Worm (Caenorhabditis elegans) whole organism, late embryonic: Measurements from ENCODE around the gene Y24D9A.6.
A peak's percentile ranks its signal among the peaks of the same experiment; 100 is the strongest.

Source experiments
- C08G9.2 ChIP-seq: sonication (generic microtip); optimal IDR thresholded peaks from 2 replicates; lab custom pipeline; 2016; ENCODE audit warnings: mild to moderate bottlenecking, missing genetic modification characterization, moderate library complexity, missing compliant biosample characterization
- F13H6.1 ChIP-seq: sonication (generic microtip); optimal IDR thresholded peaks from 2 replicates; lab custom pipeline; 2016; ENCODE audit warnings: missing genetic modification characterization, missing compliant biosample characterization
- K02D7.2 ChIP-seq: sonication (generic microtip); optimal IDR thresholded peaks from 2 replicates; lab custom pipeline; 2017; ENCODE audit warnings: mild to moderate bottlenecking, missing genetic modification characterization, missing compliant biosample characterization
- T23F11.4 ChIP-seq: fragments of 200-800 bp; sonication (Bioruptor generic); optimal IDR thresholded peaks from 2 replicates; lab custom pipeline; 2018; ENCODE audit warnings: mild to moderate bottlenecking, missing genetic modification characterization, missing compliant biosample characterization
- Y22D7AL.16 ChIP-seq: sonication (generic microtip); optimal IDR thresholded peaks from 2 replicates; lab custom pipeline; 2016; ENCODE audit warnings: missing genetic modification characterization, missing compliant biosample characterization
- ahr-1 ChIP-seq: sonication (generic microtip); optimal IDR thresholded peaks from 2 replicates; lab custom pipeline; 2016; ENCODE audit warnings: missing genetic modification characterization, missing compliant biosample characterization
- ceh-14 ChIP-seq: sonication (generic microtip); optimal IDR thresholded peaks from 2 replicates; lab custom pipeline; 2016; ENCODE audit warnings: missing genotype, missing genetic modification characterization, missing compliant biosample characterization
- ceh-18 ChIP-seq: sonication (generic microtip); optimal IDR thresholded peaks from 2 replicates; lab custom pipeline; 2016; ENCODE audit warnings: missing genetic modification characterization, missing compliant biosample characterization
- ceh-2 ChIP-seq: sonication (generic microtip); optimal IDR thresholded peaks from 2 replicates; lab custom pipeline; 2016; ENCODE audit warnings: missing genotype, missing genetic modification characterization, missing compliant biosample characterization
- ceh-22 ChIP-seq: sonication (generic microtip); optimal IDR thresholded peaks from 2 replicates; lab custom pipeline; 2017; ENCODE audit warnings: missing biosample characterization, missing genetic modification characterization
- ceh-24 ChIP-seq: sonication (generic microtip); optimal IDR thresholded peaks from 2 replicates; lab custom pipeline; 2016; ENCODE audit warnings: mild to moderate bottlenecking, missing genetic modification characterization, missing compliant biosample characterization
- ceh-34 ChIP-seq: sonication (generic microtip); optimal IDR thresholded peaks from 2 replicates; lab custom pipeline; 2016; ENCODE audit warnings: mild to moderate bottlenecking, missing genetic modification characterization, missing compliant biosample characterization
- ceh-48 ChIP-seq: sonication (generic microtip); optimal IDR thresholded peaks from 2 replicates; lab custom pipeline; 2016; ENCODE audit warnings: missing genetic modification characterization, inconsistent platforms, missing compliant biosample characterization
- ceh-9 ChIP-seq: sonication (generic microtip); optimal IDR thresholded peaks from 2 replicates; lab custom pipeline; 2016; ENCODE audit warnings: mild to moderate bottlenecking, missing genetic modification characterization, inconsistent platforms, missing compliant biosample characterization
- che-1 ChIP-seq: sonication (generic microtip); optimal IDR thresholded peaks from 2 replicates; lab custom pipeline; 2016; ENCODE audit warnings: mild to moderate bottlenecking, missing genetic modification characterization, missing compliant biosample characterization
- dmd-4 ChIP-seq: sonication (generic microtip); optimal IDR thresholded peaks from 2 replicates; lab custom pipeline; 2016; ENCODE audit warnings: borderline replicate concordance, missing genetic modification characterization, missing compliant biosample characterization
- dve-1 ChIP-seq: sonication (generic microtip); optimal IDR thresholded peaks from 2 replicates; lab custom pipeline; 2017; ENCODE audit warnings: antibody characterized with exemption, mild to moderate bottlenecking, missing genetic modification characterization, missing compliant biosample characterization
- elt-2 ChIP-seq: sonication (generic microtip); optimal IDR thresholded peaks from 2 replicates; lab custom pipeline; 2016; ENCODE audit warnings: missing genetic modification reagents, missing genetic modification characterization, missing compliant biosample characterization
- ets-4 ChIP-seq: sonication (generic microtip); optimal IDR thresholded peaks from 2 replicates; lab custom pipeline; 2016; ENCODE audit warnings: missing genetic modification characterization, missing compliant biosample characterization
- eyg-1 ChIP-seq: sonication (generic microtip); optimal IDR thresholded peaks from 2 replicates; lab custom pipeline; 2016; ENCODE audit warnings: missing genotype, missing genetic modification characterization, missing compliant biosample characterization
- fax-1 ChIP-seq: sonication (generic microtip); optimal IDR thresholded peaks from 2 replicates; lab custom pipeline; 2016; ENCODE audit warnings: missing genotype, missing genetic modification characterization, missing compliant biosample characterization
- fkh-10 ChIP-seq: fragments of 150-350 bp; optimal IDR thresholded peaks from 2 replicates; lab custom pipeline; 2014; ENCODE audit warnings: missing biosample characterization, missing genetic modification reagents, missing genetic modification characterization
- fkh-6 ChIP-seq: sonication (generic microtip); optimal IDR thresholded peaks from 2 replicates; lab custom pipeline; 2016; ENCODE audit warnings: missing genetic modification characterization, missing compliant biosample characterization
- hlh-13 ChIP-seq: fragments of 200-800 bp; sonication (Bioruptor generic); optimal IDR thresholded peaks from 2 replicates; lab custom pipeline; 2018; ENCODE audit warnings: mild to moderate bottlenecking, missing genetic modification characterization, missing compliant biosample characterization
- hlh-15 ChIP-seq: sonication (generic microtip); optimal IDR thresholded peaks from 2 replicates; lab custom pipeline; 2016; ENCODE audit warnings: missing genetic modification characterization, missing compliant biosample characterization
- hlh-30 ChIP-seq: sonication (generic microtip); optimal IDR thresholded peaks from 2 replicates; lab custom pipeline; 2017; ENCODE audit warnings: antibody characterized with exemption, missing genetic modification characterization, missing compliant biosample characterization; ENCODE audit not compliant: insufficient read depth
- hlh-6 ChIP-seq: sonication (generic microtip); optimal IDR thresholded peaks from 2 replicates; lab custom pipeline; 2016; ENCODE audit warnings: missing genotype, missing genetic modification characterization, missing compliant biosample characterization
- lim-6 ChIP-seq: sonication (generic microtip); optimal IDR thresholded peaks from 2 replicates; lab custom pipeline; 2016; ENCODE audit warnings: missing genetic modification characterization, missing compliant biosample characterization
- madf-2 ChIP-seq: sonication (generic microtip); optimal IDR thresholded peaks from 2 replicates; lab custom pipeline; 2017; ENCODE audit warnings: missing genetic modification characterization, missing compliant biosample characterization
- mec-3 ChIP-seq: sonication (generic microtip); optimal IDR thresholded peaks from 2 replicates; lab custom pipeline; 2016; ENCODE audit warnings: borderline replicate concordance, missing genetic modification characterization, missing compliant biosample characterization
- nfya-1 ChIP-seq: sonication (generic microtip); optimal IDR thresholded peaks from 2 replicates; lab custom pipeline; 2017; ENCODE audit warnings: missing genetic modification characterization, mild to moderate bottlenecking, missing compliant biosample characterization, antibody characterized with exemption, moderate library complexity
- nhr-11 ChIP-seq: fragments of 150-350 bp; optimal IDR thresholded peaks from 2 replicates; lab custom pipeline; 2014; ENCODE audit warnings: missing biosample characterization, missing genetic modification characterization
- nhr-232 ChIP-seq: sonication (generic microtip); optimal IDR thresholded peaks from 2 replicates; lab custom pipeline; 2016; ENCODE audit warnings: missing genetic modification characterization, missing compliant biosample characterization
- npax-4 ChIP-seq: sonication (generic microtip); optimal IDR thresholded peaks from 2 replicates; lab custom pipeline; 2016; ENCODE audit warnings: missing genetic modification characterization, missing compliant biosample characterization
- odd-2 ChIP-seq: sonication (generic microtip); optimal IDR thresholded peaks from 2 replicates; lab custom pipeline; 2017; ENCODE audit warnings: antibody characterized with exemption, mild to moderate bottlenecking, missing genetic modification characterization, missing compliant biosample characterization
- pag-3 ChIP-seq: sonication (generic microtip); optimal IDR thresholded peaks from 2 replicates; lab custom pipeline; 2016; ENCODE audit warnings: missing compliant biosample characterization, missing genetic modification characterization, borderline replicate concordance
- pax-1 ChIP-seq: fragments of 150-350 bp; optimal IDR thresholded peaks from 2 replicates; lab custom pipeline; 2014; ENCODE audit warnings: missing biosample characterization, missing genetic modification characterization
- pha-2 ChIP-seq: sonication (generic microtip); optimal IDR thresholded peaks from 2 replicates; lab custom pipeline; 2017; ENCODE audit warnings: mild to moderate bottlenecking, missing genetic modification characterization, missing compliant biosample characterization
- pha-4 ChIP-seq: fragments of 150-350 bp; optimal IDR thresholded peaks from 2 replicates; lab custom pipeline; 2018; ENCODE audit warnings: missing biosample characterization, missing genetic modification reagents, missing genetic modification characterization
- pqm-1 ChIP-seq: sonication (generic microtip); optimal IDR thresholded peaks from 2 replicates; lab custom pipeline; 2016; ENCODE audit warnings: missing genetic modification characterization, missing compliant biosample characterization
- pros-1 ChIP-seq: fragments of 150-350 bp; optimal IDR thresholded peaks from 2 replicates; lab custom pipeline; 2014; ENCODE audit warnings: missing biosample characterization, missing genetic modification reagents, missing genetic modification characterization
- ref-2 ChIP-seq: sonication (generic microtip); optimal IDR thresholded peaks from 2 replicates; lab custom pipeline; 2016; ENCODE audit warnings: missing genetic modification characterization, missing compliant biosample characterization
- rnt-1 ChIP-seq: sonication (generic microtip); optimal IDR thresholded peaks from 2 replicates; lab custom pipeline; 2016; ENCODE audit warnings: missing genetic modification characterization, missing compliant biosample characterization
- sdc-2 ChIP-seq: sonication (generic microtip); optimal IDR thresholded peaks from 2 replicates; lab custom pipeline; 2016; ENCODE audit warnings: missing genotype, missing genetic modification characterization, missing compliant biosample characterization
- sox-2 ChIP-seq: fragments of 200-800 bp; sonication (Bioruptor generic); IDR thresholded peaks from 2 replicates; pipeline ENCODE4 v1.3.6; 2022; ENCODE audit warnings: missing genetic modification reagents, missing genetic modification characterization, missing compliant biosample characterization
- sox-4 ChIP-seq: sonication (generic microtip); optimal IDR thresholded peaks from 2 replicates; lab custom pipeline; 2017; ENCODE audit warnings: mild to moderate bottlenecking, missing genetic modification characterization, inconsistent platforms, missing compliant biosample characterization
- syd-9 ChIP-seq: sonication (generic microtip); optimal IDR thresholded peaks from 2 replicates; lab custom pipeline; 2016; ENCODE audit warnings: mild to moderate bottlenecking, missing genetic modification characterization, moderate library complexity, missing compliant biosample characterization
- tbx-2 ChIP-seq: sonication (generic microtip); optimal IDR thresholded peaks from 2 replicates; lab custom pipeline; 2016; ENCODE audit warnings: missing genetic modification characterization, missing compliant biosample characterization
- tbx-7 ChIP-seq: sonication (generic microtip); optimal IDR thresholded peaks from 2 replicates; lab custom pipeline; 2016; ENCODE audit warnings: missing genotype, missing genetic modification characterization, missing compliant biosample characterization
- ttx-3 ChIP-seq: sonication (generic microtip); optimal IDR thresholded peaks from 2 replicates; lab custom pipeline; 2016; ENCODE audit warnings: missing genetic modification reagents, missing genetic modification characterization, missing compliant biosample characterization
- unc-42 ChIP-seq: sonication (generic microtip); optimal IDR thresholded peaks from 2 replicates; lab custom pipeline; 2016; ENCODE audit warnings: missing genotype, missing genetic modification characterization, missing compliant biosample characterization
- unc-55 ChIP-seq: sonication (generic microtip); optimal IDR thresholded peaks from 2 replicates; lab custom pipeline; 2017; ENCODE audit warnings: missing biosample characterization, missing genetic modification reagents, missing genetic modification characterization
- zip-5 ChIP-seq: sonication (generic microtip); optimal IDR thresholded peaks from 2 replicates; lab custom pipeline; 2016; ENCODE audit warnings: missing genetic modification characterization, missing compliant biosample characterization
- ztf-16 ChIP-seq: sonication (generic microtip); optimal IDR thresholded peaks from 2 replicates; lab custom pipeline; 2017; ENCODE audit warnings: missing genetic modification characterization, missing compliant biosample characterization

Y24D9A.6 gene

DNA sequence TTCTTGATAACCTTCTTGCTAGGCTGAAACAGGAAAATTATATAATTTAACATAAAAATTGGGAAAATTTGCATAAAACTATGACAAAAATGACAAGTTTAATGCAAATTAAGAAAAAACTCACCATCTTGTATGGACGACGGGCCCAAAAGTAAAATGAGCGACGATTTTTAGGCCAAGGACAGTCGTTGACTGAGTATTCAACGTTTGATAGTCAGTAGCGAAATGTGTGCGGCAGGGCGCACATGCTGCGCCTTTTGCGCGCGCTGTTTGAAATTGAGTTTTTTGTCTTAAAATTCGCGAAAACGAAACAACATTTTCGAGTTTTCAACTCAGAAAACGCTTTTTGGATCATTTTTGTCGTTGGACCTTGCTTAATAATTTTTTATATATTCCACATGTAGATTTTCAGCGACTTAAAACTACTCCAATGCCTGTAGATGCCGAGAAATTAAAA lies 9.7 kb downstream of the Y24D9A.6 start, which contains the start of the genes rpl-7A and set-21:
Gene rpl-7A, minus strand, starts transcription at position 153 of the 457 bp plus-strand sequence.
Gene set-21, plus strand, starts transcription at position 407 of the 457 bp plus-strand sequence.
- TF ChIP-seq pha-2 (tag; lab: Kevin White, UChicago) (peak; percentile 13), tbx-7 (peak; percentile 15), tbx-2 (tag; lab: Kevin White, UChicago) (peak; percentile 80), zip-5 (peak; percentile 14), sdc-2 (tag; lab: Kevin White, UChicago) (no peak), che-1 (tag; lab: Kevin White, UChicago) (no peak), ceh-48 (tag; lab: Kevin White, UChicago) (peak; percentile 40), ceh-34 (peak; percentile 90), ahr-1 (tag; lab: Kevin White, UChicago) (no peak), pha-4 (tag; lab: Kevin White, UChicago) (no peak), lim-6 (tag; lab: Kevin White, UChicago) (no peak), unc-55 (GFP tag; lab: Kevin White, UChicago) (no peak), nhr-11 (no peak), hlh-13 (GFP tag; lab: Kevin White, UChicago) (no peak), sox-4 (no peak), ceh-24 (no peak), pros-1 (tag; lab: Kevin White, UChicago) (no peak), fkh-10 (GFP tag; lab: Kevin White, UChicago) (no peak), ceh-2 (peak; percentile 15), nfya-1 (peak; percentile 85), ceh-18 (peak; percentile 82), eyg-1 (tag; lab: Kevin White, UChicago) (no peak), rnt-1 (tag; lab: Kevin White, UChicago) (peak; percentile 68), sox-2 (GFP tag; lab: Robert Waterston, UW) (peak; percentile 27; the same call in 1 of the 2 replicates), elt-2 (tag; lab: Kevin White, UChicago) (peak; percentile 47), fkh-6 (tag; lab: Kevin White, UChicago) (no peak), ceh-22 (tag; lab: Kevin White, UChicago) (no peak), unc-42 (peak; percentile 79), hlh-6 (tag; lab: Kevin White, UChicago) (no peak), K02D7.2 (tag; lab: Kevin White, UChicago) (no peak), ceh-14 (tag; lab: Kevin White, UChicago) (peak; percentile 62), hlh-30 (tag; lab: Kevin White, UChicago) (peak; percentile 43), fax-1 (no peak), pag-3 (tag; lab: Kevin White, UChicago) (no peak), npax-4 (tag; lab: Kevin White, UChicago) (no peak), ceh-9 (tag; lab: Kevin White, UChicago) (no peak), odd-2 (tag; lab: Kevin White, UChicago) (no peak), ets-4 (tag; lab: Kevin White, UChicago) (peak; percentile 7), T23F11.4 (peak; percentile 16), ttx-3 (tag; lab: Kevin White, UChicago) (no peak), dve-1 (tag; lab: Kevin White, UChicago) (peak; percentile 65), pax-1 (tag; lab: Kevin White, UChicago) (no peak), pqm-1 (tag; lab: Kevin White, UChicago) (no peak), ztf-16 (tag; lab: Kevin White, UChicago) (peak; percentile 62), hlh-15 (no peak), nhr-232 (no peak), syd-9 (no peak), dmd-4 (tag; lab: Kevin White, UChicago) (no peak), mec-3 (no peak), Y22D7AL.16 (no peak), madf-2 (tag; lab: Kevin White, UChicago) (peak; percentile 64), F13H6.1 (tag; lab: Kevin White, UChicago) (peak; percentile 14), C08G9.2 (tag; lab: Kevin White, UChicago) (peak; percentile 34), ref-2 (peak; percentile 88)
